Worm (Caenorhabditis elegans): ENCODE data around the gene Y51A2A.5.

DNA sequence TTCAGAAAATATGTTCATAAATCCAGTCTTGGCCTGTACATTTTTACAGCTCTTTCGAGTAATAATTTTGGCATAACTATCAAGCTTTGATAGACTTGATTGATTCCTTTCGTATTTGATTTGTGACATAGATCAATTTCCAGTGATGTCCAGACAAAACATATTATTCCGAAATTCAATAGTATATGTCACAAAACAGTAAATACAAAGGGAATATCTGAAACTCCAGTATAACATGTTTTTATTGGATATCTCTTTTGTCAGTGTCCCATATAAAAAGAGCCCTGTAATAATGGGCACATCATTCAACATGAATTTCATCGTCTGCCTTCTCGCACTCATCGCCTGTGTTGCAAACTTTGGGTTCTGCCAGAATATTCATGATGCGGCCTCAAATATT is 8.0 kb upstream of the Y51A2A.5 start, which contains the start of gene Y51A2A.4:
- TF ChIP-seq unc-62 (GFP tag; optimal IDR thresholded peaks at IDR 0.05) = no peak
- TF ChIP-seq elt-3 (tag; optimal IDR thresholded peaks at IDR 0.05) = no peak
- TF ChIP-seq pha-4 (tag; optimal IDR thresholded peaks at IDR 0.05) = no peak
- no peak for TF ChIP-seq snpc-4 (tag; optimal IDR thresholded peaks at IDR 0.05)
- TF ChIP-seq lsy-2 (tag; optimal IDR thresholded peaks at IDR 0.05) = no peak
- TF ChIP-seq lin-13 (tag; optimal IDR thresholded peaks at IDR 0.05) = no peak
- TF ChIP-seq nhr-28 (tag; optimal IDR thresholded peaks at IDR 0.05) = no peak
- TF ChIP-seq ces-1 (GFP tag; optimal IDR thresholded peaks at IDR 0.05) = no peak
- TF ChIP-seq mab-5 (tag; optimal IDR thresholded peaks at IDR 0.05) = no peak
- no peak for TF ChIP-seq M03D4.4 (tag; optimal IDR thresholded peaks at IDR 0.05)
- no peak for TF ChIP-seq drap-1 (GFP tag; optimal IDR thresholded peaks at IDR 0.05)
- no peak for TF ChIP-seq ztf-11 (tag; optimal IDR thresholded peaks at IDR 0.05)
- no peak for TF ChIP-seq nhr-76 (tag; optimal IDR thresholded peaks at IDR 0.05)

Data from whole organism, mixed stage, embryonic.